Fruit fly (Drosophila melanogaster) whole organism, embryonic: ENCODE data around the gene Traf4.

Source experiments
- ATbp ChIP-seq: fragments of 200-800 bp; sonication (Bioruptor generic); optimal IDR thresholded peaks from 2 replicates; lab custom pipeline; 2017; ENCODE audit warnings: missing biosample characterization, mild to moderate bottlenecking, missing genetic modification characterization, missing genetic modification reagents
- Asciz ChIP-seq: fragments of 200-800 bp; sonication (Bioruptor generic); optimal IDR thresholded peaks from 2 replicates; lab custom pipeline; 2017; ENCODE audit warnings: missing biosample characterization, mild to moderate bottlenecking, missing genetic modification characterization, missing genetic modification reagents
- BEAF-32 ChIP-seq: fragments of 200-800 bp; sonication (Bioruptor generic); optimal IDR thresholded peaks from 3 replicates; lab custom pipeline; 2017; ENCODE audit warnings: missing biosample characterization, missing genetic modification characterization, mild to moderate bottlenecking, moderate library complexity, missing genetic modification reagents
- CG1233 ChIP-seq: fragments of 200-800 bp; sonication (Bioruptor generic); optimal IDR thresholded peaks from 4 replicates; lab custom pipeline; 2018; ENCODE audit warnings: missing biosample characterization, mild to moderate bottlenecking, missing genetic modification characterization
- CG12659 ChIP-seq: fragments of 200-800 bp; sonication (Bioruptor generic); optimal IDR thresholded peaks from 3 replicates; lab custom pipeline; 2017; ENCODE audit warnings: mild to moderate bottlenecking, missing biosample characterization, missing genetic modification reagents, missing genetic modification characterization
- CG13424 ChIP-seq: fragments of 200-800 bp; sonication (Bioruptor generic); optimal IDR thresholded peaks from 2 replicates; lab custom pipeline; 2019; ENCODE audit warnings: missing biosample characterization, mild to moderate bottlenecking, missing genetic modification characterization, moderate library complexity
- CG17328 ChIP-seq: fragments of 200-800 bp; sonication (Bioruptor generic); IDR thresholded peaks from 2 replicates; pipeline ENCODE4 v1.3.6; 2022; ENCODE audit warnings: missing biosample characterization, missing genetic modification characterization
- CG1792 ChIP-seq: fragments of 200-800 bp; sonication (Bioruptor generic); optimal IDR thresholded peaks from 2 replicates; lab custom pipeline; 2016; ENCODE audit warnings: missing biosample characterization, missing genetic modification characterization
- CG31224 ChIP-seq: fragments of 200-800 bp; sonication (Bioruptor generic); IDR thresholded peaks from 2 replicates; pipeline ENCODE4 v1.3.6; 2022; ENCODE audit warnings: missing biosample characterization, missing genetic modification characterization
- CG43689 ChIP-seq: fragments of 200-800 bp; sonication (Bioruptor generic); IDR thresholded peaks from 2 replicates; pipeline ENCODE4 v1.3.6; 2022; ENCODE audit warnings: missing biosample characterization, missing genetic modification characterization
- CG6683 ChIP-seq: fragments of 200-800 bp; sonication (Bioruptor generic); optimal IDR thresholded peaks from 2 replicates; lab custom pipeline; 2017; ENCODE audit warnings: missing biosample characterization, mild to moderate bottlenecking, missing genetic modification characterization, missing genetic modification reagents
- CG6689 ChIP-seq: fragments of 200-800 bp; sonication (Bioruptor generic); IDR thresholded peaks from 2 replicates; pipeline ENCODE4 v1.3.6; 2022; ENCODE audit warnings: missing biosample characterization, missing genetic modification characterization
- CG6813 ChIP-seq: fragments of 200-800 bp; sonication (Bioruptor generic); optimal IDR thresholded peaks from 2 replicates; lab custom pipeline; 2017; ENCODE audit warnings: missing biosample characterization, missing genetic modification characterization, mild to moderate bottlenecking, moderate library complexity, missing genetic modification reagents
- CG7271 ChIP-seq: fragments of 200-800 bp; sonication (Bioruptor generic); optimal IDR thresholded peaks from 2 replicates; lab custom pipeline; 2018; ENCODE audit warnings: missing biosample characterization, mild to moderate bottlenecking, missing genetic modification characterization, moderate library complexity
- CG7372 ChIP-seq: fragments of 200-800 bp; sonication (Bioruptor generic); IDR thresholded peaks from 2 replicates; pipeline ENCODE4 v1.3.6; 2022; ENCODE audit warnings: missing biosample characterization, missing genetic modification characterization
- CG8388 ChIP-seq: fragments of 200-800 bp; sonication (Bioruptor generic); optimal IDR thresholded peaks from 2 replicates; lab custom pipeline; 2019; ENCODE audit warnings: missing biosample characterization, mild to moderate bottlenecking, missing genetic modification characterization, moderate library complexity
- CG8478 ChIP-seq: fragments of >200 bp; optimal IDR thresholded peaks from 2 replicates; lab custom pipeline; 2018
- CG9437 ChIP-seq: fragments of 200-800 bp; sonication (Bioruptor generic); optimal IDR thresholded peaks from 2 replicates; lab custom pipeline; 2018; ENCODE audit warnings: missing biosample characterization, mild to moderate bottlenecking, missing genetic modification characterization
- CG9876 ChIP-seq: fragments of 200-800 bp; sonication (Bioruptor generic); optimal IDR thresholded peaks from 2 replicates; lab custom pipeline; 2016; ENCODE audit warnings: missing biosample characterization, missing genetic modification characterization
- CTCF ChIP-seq: fragments of 200-800 bp; sonication (Bioruptor generic); optimal IDR thresholded peaks from 2 replicates; lab custom pipeline; 2017; ENCODE audit warnings: missing biosample characterization, mild to moderate bottlenecking, missing genetic modification characterization, moderate library complexity
- E2f1 ChIP-seq: fragments of 200-800 bp; sonication (Bioruptor generic); IDR thresholded peaks from 2 replicates; pipeline ENCODE4 v1.3.6; 2022; ENCODE audit warnings: missing biosample characterization, missing genetic modification characterization
- Fer2 ChIP-seq: fragments of 200-800 bp; sonication (Bioruptor generic); optimal IDR thresholded peaks from 2 replicates; lab custom pipeline; 2018; ENCODE audit warnings: missing biosample characterization, mild to moderate bottlenecking, missing genetic modification characterization, moderate library complexity
- Gug ChIP-seq: fragments of 200-800 bp; sonication (Bioruptor generic); IDR thresholded peaks from 4 replicates; pipeline ENCODE4 v1.3.6; 2022; ENCODE audit warnings: missing biosample characterization, missing genetic modification characterization
- H15 ChIP-seq: fragments of 200-800 bp; sonication (Bioruptor generic); IDR thresholded peaks from 3 replicates; pipeline ENCODE4 v1.3.6; 2022; ENCODE audit warnings: missing biosample characterization, missing genetic modification characterization
- HHEX ChIP-seq: fragments of 200-800 bp; sonication (Bioruptor generic); optimal IDR thresholded peaks from 3 replicates; lab custom pipeline; 2017; ENCODE audit warnings: missing biosample characterization, mild to moderate bottlenecking, missing genetic modification characterization, missing genetic modification reagents
- Hr3 ChIP-seq: fragments of 200-800 bp; sonication (Bioruptor generic); optimal IDR thresholded peaks from 3 replicates; lab custom pipeline; 2016; ENCODE audit warnings: missing biosample characterization, missing genetic modification characterization
- Hsf ChIP-seq: fragments of 200-800 bp; sonication (Bioruptor generic); optimal IDR thresholded peaks from 3 replicates; lab custom pipeline; 2016; ENCODE audit warnings: missing biosample characterization, missing genetic modification characterization
- NfI ChIP-seq: fragments of 200-800 bp; sonication (Bioruptor generic); optimal IDR thresholded peaks from 3 replicates; lab custom pipeline; 2018; ENCODE audit warnings: missing biosample characterization, mild to moderate bottlenecking, missing genetic modification characterization, moderate library complexity
- Optix ChIP-seq: fragments of 200-800 bp; sonication (Bioruptor generic); IDR thresholded peaks from 3 replicates; pipeline ENCODE4 v1.3.6; 2022; ENCODE audit warnings: missing biosample characterization, missing genetic modification characterization
- Ravus ChIP-seq: fragments of 200-800 bp; sonication (Bioruptor generic); IDR thresholded peaks from 2 replicates; pipeline ENCODE4 v1.3.6; 2022; ENCODE audit warnings: missing biosample characterization, missing genetic modification characterization
- ase ChIP-seq: fragments of 200-800 bp; sonication (Bioruptor generic); IDR thresholded peaks from 3 replicates; pipeline ENCODE4 v1.3.6; 2022; ENCODE audit warnings: missing biosample characterization, missing genetic modification characterization
- ato ChIP-seq: fragments of 200-800 bp; sonication (Bioruptor generic); IDR thresholded peaks from 2 replicates; pipeline ENCODE4 v1.3.6; 2022; ENCODE audit warnings: missing biosample characterization, missing genetic modification characterization; ENCODE audit not compliant: partially characterized antibody
- az2 ChIP-seq: fragments of 200-800 bp; sonication (Bioruptor generic); optimal IDR thresholded peaks from 3 replicates; lab custom pipeline; 2016; ENCODE audit warnings: missing biosample characterization, missing genetic modification characterization
- bab2 ChIP-seq: fragments of 200-800 bp; sonication (Bioruptor generic); optimal IDR thresholded peaks from 2 replicates; lab custom pipeline; 2016; ENCODE audit warnings: missing biosample characterization, missing genetic modification characterization
- bbx ChIP-seq: fragments of 200-800 bp; sonication (Bioruptor generic); IDR thresholded peaks from 2 replicates; pipeline ENCODE4 v1.3.6; 2022; ENCODE audit warnings: missing biosample characterization, missing genetic modification characterization; ENCODE audit not compliant: partially characterized antibody
- bcd ChIP-seq: fragments of 200-800 bp; sonication (Bioruptor generic); optimal IDR thresholded peaks from 2 replicates; lab custom pipeline; 2017; ENCODE audit warnings: missing biosample characterization, mild to moderate bottlenecking, missing genetic modification characterization
- btn ChIP-seq: fragments of 200-800 bp; sonication (Bioruptor generic); optimal IDR thresholded peaks from 2 replicates; lab custom pipeline; 2016; ENCODE audit warnings: missing biosample characterization, missing genetic modification characterization
- cato ChIP-seq: fragments of 200-800 bp; sonication (Bioruptor generic); optimal IDR thresholded peaks from 2 replicates; lab custom pipeline; 2016; ENCODE audit warnings: missing biosample characterization, missing genetic modification characterization, borderline replicate concordance
- chn ChIP-seq: fragments of 200-800 bp; sonication (Bioruptor generic); optimal IDR thresholded peaks from 2 replicates; lab custom pipeline; 2016; ENCODE audit warnings: missing biosample characterization, missing genetic modification characterization
- crol ChIP-seq: fragments of 200-800 bp; sonication (Bioruptor generic); IDR thresholded peaks from 2 replicates; pipeline ENCODE4 v1.3.6; 2022; ENCODE audit warnings: missing biosample characterization, missing genetic modification characterization
- da ChIP-seq: fragments of 200-800 bp; sonication (Bioruptor generic); optimal IDR thresholded peaks from 2 replicates; lab custom pipeline; 2016; ENCODE audit warnings: missing biosample characterization, missing genetic modification characterization
- dmrt11E ChIP-seq: fragments of 200-800 bp; sonication (Bioruptor generic); optimal IDR thresholded peaks from 3 replicates; lab custom pipeline; 2018; ENCODE audit warnings: missing biosample characterization, mild to moderate bottlenecking, missing genetic modification characterization, moderate library complexity
- fu2 ChIP-seq: fragments of 200-800 bp; sonication (Bioruptor generic); optimal IDR thresholded peaks from 2 replicates; lab custom pipeline; 2016; ENCODE audit warnings: missing biosample characterization, missing genetic modification characterization
- hb ChIP-seq: fragments of 200-800 bp; sonication (Bioruptor generic); IDR thresholded peaks from 3 replicates; pipeline ENCODE4 v1.3.6; 2022; ENCODE audit warnings: missing biosample characterization, missing genetic modification characterization; ENCODE audit not compliant: partially characterized antibody
- inv ChIP-seq: fragments of 200-800 bp; sonication (Bioruptor generic); IDR thresholded peaks from 2 replicates; pipeline ENCODE4 v1.3.6; 2022; ENCODE audit warnings: missing biosample characterization, missing genetic modification characterization; ENCODE audit not compliant: partially characterized antibody
- kni ChIP-seq: fragments of 200-800 bp; sonication (Bioruptor generic); optimal IDR thresholded peaks from 3 replicates; lab custom pipeline; 2017; ENCODE audit warnings: mild to moderate bottlenecking, missing biosample characterization, missing genetic modification reagents, missing genetic modification characterization
- lilli ChIP-seq: fragments of 200-800 bp; sonication (Bioruptor generic); optimal IDR thresholded peaks from 3 replicates; lab custom pipeline; 2016; ENCODE audit warnings: missing biosample characterization, missing genetic modification characterization
- nom ChIP-seq: fragments of 200-800 bp; sonication (Bioruptor generic); optimal IDR thresholded peaks from 2 replicates; lab custom pipeline; 2017; ENCODE audit warnings: missing biosample characterization, missing genetic modification characterization, mild to moderate bottlenecking, moderate library complexity, missing genetic modification reagents
- pnt ChIP-seq: fragments of 200-800 bp; sonication (Bioruptor generic); optimal IDR thresholded peaks from 3 replicates; lab custom pipeline; 2016; ENCODE audit warnings: missing biosample characterization, missing genetic modification characterization
- salm ChIP-seq: fragments of 200-800 bp; sonication (Bioruptor generic); optimal IDR thresholded peaks from 2 replicates; lab custom pipeline; 2018; ENCODE audit warnings: missing biosample characterization, mild to moderate bottlenecking, missing genetic modification characterization
- zfh2 ChIP-seq: fragments of 200-800 bp; sonication (Bioruptor generic); optimal IDR thresholded peaks from 2 replicates; lab custom pipeline; 2016; ENCODE audit warnings: missing biosample characterization, missing genetic modification characterization

Gene Traf4

DNA sequence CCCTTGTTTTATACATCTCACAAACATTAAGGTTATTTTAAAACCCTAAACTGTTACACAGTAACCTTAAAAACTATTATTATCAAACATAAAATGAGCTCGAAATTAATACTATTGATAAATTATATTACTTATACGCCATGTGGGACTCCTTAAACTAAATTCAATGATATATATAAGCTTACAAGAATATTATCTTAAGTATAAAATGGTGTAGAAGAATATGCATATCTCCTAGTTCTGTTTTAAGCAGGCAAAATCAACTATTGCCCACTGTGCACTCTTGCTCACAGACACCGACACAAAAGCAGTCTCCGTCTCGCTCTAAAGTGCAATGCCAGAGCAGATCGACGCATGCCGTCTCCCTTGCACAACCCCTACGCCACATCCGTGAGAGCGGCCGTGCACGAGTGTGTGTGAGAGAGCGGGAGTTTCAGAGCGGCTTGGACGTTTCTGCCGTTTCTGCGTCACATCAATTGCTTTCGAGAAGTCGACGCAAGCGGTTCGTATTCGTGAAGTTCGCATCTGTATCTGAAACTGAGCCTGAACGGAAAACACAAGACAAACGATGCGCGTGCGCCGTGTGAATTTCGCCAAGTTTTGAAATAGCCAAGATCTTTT is 9.9 kb downstream of the Traf4 start (continued):
- TF ChIP-seq cato (GFP tag; lab: Kevin White, UChicago), result peak; percentile 24
- peak; percentile 56 for TF ChIP-seq CG6689 (GFP tag; lab: Robert Waterston, UW)
- peak; percentile 51 for TF ChIP-seq CG1233 (GFP tag; lab: Kevin White, UChicago)
- peak; percentile 78 for TF ChIP-seq CG13424 (tag; lab: Kevin White, UChicago)
- TF ChIP-seq CG8388 (GFP tag; lab: Kevin White, UChicago), result peak; percentile 72
- TF ChIP-seq Optix (GFP tag; lab: Robert Waterston, UW), result 0 out of 3 replicates have a peak, but pooled peaks have one; percentile 41
- peak; percentile 38 for TF ChIP-seq CG6813 (GFP tag; lab: Kevin White, UChicago)
- peak; percentile 3 for TF ChIP-seq NfI
- no peak for TF ChIP-seq BEAF-32
- TF ChIP-seq salm (tag; lab: Kevin White, UChicago), result peak; percentile 62
- TF ChIP-seq chn, result no peak
- peak; percentile 6 for TF ChIP-seq da (GFP tag; lab: Kevin White, UChicago)
- peak; percentile 66; the same call in 1 of the 3 replicates for TF ChIP-seq hb (GFP tag; lab: Robert Waterston, UW)
- TF ChIP-seq Hsf (GFP tag; lab: Kevin White, UChicago), result no peak
- no peak for TF ChIP-seq pnt (GFP tag; lab: Kevin White, UChicago)
- TF ChIP-seq Fer2 (tag; lab: Kevin White, UChicago), result no peak
- TF ChIP-seq bbx (GFP tag; lab: Robert Waterston, UW), result peak; percentile 63
- peak; percentile 39 for TF ChIP-seq ATbp (GFP tag; lab: Kevin White, UChicago)
- peak; percentile 93 for TF ChIP-seq dmrt11E (tag; lab: Kevin White, UChicago)
- TF ChIP-seq HHEX (GFP tag; lab: Kevin White, UChicago), result no peak
- TF ChIP-seq CG9876 (GFP tag; lab: Kevin White, UChicago), result no peak
- TF ChIP-seq crol (GFP tag; lab: Robert Waterston, UW), result no peak
- TF ChIP-seq btn, result no peak
- TF ChIP-seq Gug (GFP tag; lab: Robert Waterston, UW), result no peak
- peak; percentile 16 for TF ChIP-seq CTCF (GFP tag; lab: Kevin White, UChicago)
- peak; percentile 7 for TF ChIP-seq Asciz (GFP tag; lab: Kevin White, UChicago)
- TF ChIP-seq lilli (GFP tag; lab: Kevin White, UChicago), result peak; percentile 25
- no peak for TF ChIP-seq CG1792 (GFP tag; lab: Kevin White, UChicago)
- peak; percentile 63 for TF ChIP-seq az2 (GFP tag; lab: Kevin White, UChicago)
- peak; percentile 59 for TF ChIP-seq nom (GFP tag; lab: Kevin White, UChicago)
- no peak; the same call in 1 of the 2 replicates for TF ChIP-seq E2f1 (GFP tag; lab: Robert Waterston, UW)
- no peak for TF ChIP-seq ato
- peak; percentile 50 for TF ChIP-seq Hr3
- no peak for TF ChIP-seq CG17328
- no peak for TF ChIP-seq zfh2 (GFP tag; lab: Kevin White, UChicago)
- no peak for TF ChIP-seq inv
- TF ChIP-seq CG8478 (lab: Kevin White, UChicago), result peak; percentile 97
- peak; percentile 90 for TF ChIP-seq kni (GFP tag; lab: Kevin White, UChicago)
- no peak for TF ChIP-seq Ravus
- TF ChIP-seq CG6683 (GFP tag; lab: Kevin White, UChicago), result no peak
- peak; percentile 44 for TF ChIP-seq CG7271 (tag; lab: Kevin White, UChicago)
- no peak for TF ChIP-seq CG7372 (GFP tag; lab: Robert Waterston, UW)
- peak; percentile 40 for TF ChIP-seq CG12659 (GFP tag; lab: Kevin White, UChicago)
- no peak for TF ChIP-seq fu2 (GFP tag; lab: Kevin White, UChicago)
- TF ChIP-seq CG31224 (GFP tag; lab: Robert Waterston, UW), result no peak
- no peak for TF ChIP-seq ase (GFP tag; lab: Robert Waterston, UW)
- TF ChIP-seq CG43689, result no peak
- no peak for TF ChIP-seq H15 (GFP tag; lab: Robert Waterston, UW)
- TF ChIP-seq bab2 (GFP tag; lab: Kevin White, UChicago), result no peak
- peak; percentile 67 for TF ChIP-seq CG9437
- TF ChIP-seq bcd (GFP tag; lab: Kevin White, UChicago), result peak; percentile 35
